Fruit fly (Drosophila melanogaster) whole organism, pupa: ENCODE measurements around the gene frtz.

Experiments
- CG10348 ChIP-seq: fragments of 200-800 bp; sonication (Bioruptor generic); IDR thresholded peaks from 2 replicates; pipeline ENCODE4 v1.3.6; 2022; ENCODE audit warnings: missing biosample characterization, missing genetic modification characterization
- CG13204 ChIP-seq: fragments of 200-800 bp; sonication (Bioruptor generic); optimal IDR thresholded peaks from 2 replicates; lab custom pipeline; 2018; ENCODE audit warnings: missing biosample characterization, mild to moderate bottlenecking, missing genetic modification characterization, moderate library complexity
- CG14655 ChIP-seq: fragments of 200-800 bp; sonication (Bioruptor generic); optimal IDR thresholded peaks from 3 replicates; lab custom pipeline; 2017; ENCODE audit warnings: mild to moderate bottlenecking, missing biosample characterization, missing genetic modification reagents, missing genetic modification characterization
- CG15710 ChIP-seq: fragments of 200-800 bp; sonication (Bioruptor generic); optimal IDR thresholded peaks from 2 replicates; lab custom pipeline; 2018; ENCODE audit warnings: missing biosample characterization, mild to moderate bottlenecking, missing genetic modification characterization, moderate library complexity
- CG34367 ChIP-seq: fragments of 200-800 bp; sonication (Bioruptor generic); optimal IDR thresholded peaks from 2 replicates; lab custom pipeline; 2018; ENCODE audit warnings: missing biosample characterization, mild to moderate bottlenecking, missing genetic modification characterization
- CG4496 ChIP-seq: fragments of 200-800 bp; sonication (Bioruptor generic); IDR thresholded peaks from 3 replicates; pipeline ENCODE4 v1.3.6; 2022; ENCODE audit warnings: missing biosample characterization, missing genetic modification characterization
- CG8159 ChIP-seq: fragments of 200-800 bp; sonication (Bioruptor generic); optimal IDR thresholded peaks from 3 replicates; lab custom pipeline; 2018; ENCODE audit warnings: missing biosample characterization, mild to moderate bottlenecking, missing genetic modification characterization, moderate library complexity
- D1 ChIP-seq: fragments of 200-800 bp; sonication (Bioruptor generic); optimal IDR thresholded peaks from 2 replicates; lab custom pipeline; 2018; ENCODE audit warnings: missing biosample characterization, mild to moderate bottlenecking, missing genetic modification characterization, moderate library complexity
- EcR ChIP-seq: fragments of 200-800 bp; sonication (Bioruptor generic); optimal IDR thresholded peaks from 3 replicates; lab custom pipeline; 2019; ENCODE audit warnings: missing biosample characterization, missing genetic modification characterization, mild to moderate bottlenecking, moderate library complexity, missing genetic modification reagents
- Ets98B ChIP-seq: fragments of 200-800 bp; sonication (Bioruptor generic); IDR thresholded peaks from 2 replicates; pipeline ENCODE4 v1.3.6; 2022; ENCODE audit warnings: missing biosample characterization, missing genetic modification characterization
- Pif1A ChIP-seq: fragments of 200-800 bp; sonication (Bioruptor generic); optimal IDR thresholded peaks from 3 replicates; lab custom pipeline; 2016; ENCODE audit warnings: missing biosample characterization, missing genetic modification characterization
- Pif1B ChIP-seq: fragments of 200-800 bp; sonication (Bioruptor generic); optimal IDR thresholded peaks from 3 replicates; lab custom pipeline; 2016; ENCODE audit warnings: missing biosample characterization, missing genetic modification characterization
- Snoo ChIP-seq: fragments of 200-800 bp; sonication (Bioruptor generic); optimal IDR thresholded peaks from 3 replicates; lab custom pipeline; 2017; ENCODE audit warnings: missing biosample characterization, mild to moderate bottlenecking, missing genetic modification characterization, inconsistent platforms
- rn ChIP-seq: fragments of 200-800 bp; sonication (Bioruptor generic); IDR thresholded peaks from 2 replicates; pipeline ENCODE4 v1.3.6; 2022; ENCODE audit warnings: missing biosample characterization, missing genetic modification characterization

DNA sequence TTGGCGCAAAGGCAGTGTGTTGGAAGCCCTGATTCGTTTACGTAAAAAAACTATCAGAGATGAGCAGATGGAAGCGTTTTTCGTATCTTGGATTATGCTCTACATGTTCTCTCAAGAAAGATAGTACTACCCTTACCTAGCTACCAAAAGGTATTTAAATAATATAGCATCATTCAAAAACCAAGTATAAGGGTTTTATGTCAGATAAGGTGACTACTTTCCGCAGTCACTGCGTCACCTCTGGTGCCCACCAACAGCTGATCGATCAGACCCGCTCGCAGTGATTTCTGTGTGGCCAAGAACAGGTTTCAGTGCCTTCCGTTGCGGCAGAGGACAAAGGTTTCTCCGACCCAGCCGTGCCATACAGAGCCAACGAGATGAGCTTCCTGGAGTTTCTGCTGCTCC lies 14.0 kb upstream of the frtz start, which contains the start of the genes Eno and CG31937:
- TF ChIP-seq CG14655 (GFP tag; lab: Kevin White, UChicago) (peak; percentile 55), Pif1A (GFP tag; lab: Kevin White, UChicago) (peak; percentile 58), CG15710 (tag; lab: Kevin White, UChicago) (peak; percentile 59), rn (GFP tag; lab: Robert Waterston, UW) (no peak), EcR (GFP tag; lab: Kevin White, UChicago) (no peak), CG34367 (tag; lab: Kevin White, UChicago) (no peak), D1 (tag; lab: Kevin White, UChicago) (no peak), CG8159 (tag; lab: Kevin White, UChicago) (peak; percentile 28), CG4496 (GFP tag; lab: Robert Waterston, UW) (peak; percentile 37; the same call in 1 of the 3 replicates), CG10348 (GFP tag; lab: Robert Waterston, UW) (no peak), Snoo (tag; lab: Kevin White, UChicago) (peak; percentile 56), CG13204 (GFP tag; lab: Kevin White, UChicago) (no peak), Ets98B (GFP tag; lab: Robert Waterston, UW) (peak; percentile 61), Pif1B (GFP tag; lab: Kevin White, UChicago) (peak; percentile 31)
